Worm (Caenorhabditis elegans) whole organism, L1 larva: ENCODE data around the gene F26G5.1.

Experiments used
- alr-1 ChIP-seq: fragments of 200-800 bp; sonication (Bioruptor generic); optimal IDR thresholded peaks from 2 replicates; lab custom pipeline; 2018; ENCODE audit warnings: borderline replicate concordance, mild to moderate bottlenecking, missing genetic modification characterization, missing compliant biosample characterization
- ceh-82 ChIP-seq, 3 experiments: fragments of 150-350 bp in 1 of 3; sonication (generic microtip) in 2 of 3; optimal IDR thresholded peaks; 2 replicates each; lab custom pipeline; 2014 to 2017; ENCODE audit warnings: missing biosample characterization in 3 of 3, missing genetic modification characterization in 3 of 3
- ceh-90 ChIP-seq: sonication (generic microtip); optimal IDR thresholded peaks from 2 replicates; lab custom pipeline; 2016; ENCODE audit warnings: missing genetic modification characterization, missing compliant biosample characterization
- fkh-10 ChIP-seq: sonication (generic microtip); optimal IDR thresholded peaks from 2 replicates; lab custom pipeline; 2017; ENCODE audit warnings: missing biosample characterization, missing genetic modification reagents, missing genetic modification characterization
- jun-1 ChIP-seq: fragments of 150-350 bp; optimal IDR thresholded peaks from 2 replicates; lab custom pipeline; 2014; ENCODE audit warnings: missing biosample characterization, missing genetic modification reagents, missing genetic modification characterization
- lin-13 ChIP-seq: fragments of 150-350 bp; optimal IDR thresholded peaks from 2 replicates; lab custom pipeline; 2014; ENCODE audit warnings: missing biosample characterization, missing genetic modification reagents, missing genetic modification characterization
- nhr-237 ChIP-seq: fragments of 150-350 bp; optimal IDR thresholded peaks from 2 replicates; lab custom pipeline; 2014; ENCODE audit warnings: missing biosample characterization, missing genetic modification characterization
- nhr-76 ChIP-seq: sonication (generic microtip); optimal IDR thresholded peaks from 2 replicates; lab custom pipeline; 2017; ENCODE audit warnings: missing biosample characterization, missing genetic modification characterization
- nhr-77 ChIP-seq: fragments of 150-350 bp; optimal IDR thresholded peaks from 2 replicates; lab custom pipeline; 2014; ENCODE audit warnings: missing biosample characterization, missing genetic modification characterization
- tbx-2 ChIP-seq: sonication (generic microtip); optimal IDR thresholded peaks from 2 replicates; lab custom pipeline; 2016; ENCODE audit warnings: missing genetic modification characterization, missing compliant biosample characterization
- zag-1 ChIP-seq: fragments of 150-350 bp; optimal IDR thresholded peaks from 2 replicates; lab custom pipeline; 2014; ENCODE audit warnings: missing biosample characterization, missing genetic modification characterization
- ztf-11 ChIP-seq, 2 experiments: sonication (generic microtip); optimal IDR thresholded peaks; 2 replicates each; lab custom pipeline; 2016 to 2017; ENCODE audit warnings: missing genetic modification characterization in 2 of 2, missing biosample characterization in 1 of 2, missing compliant biosample characterization in 1 of 2
- ztf-4 ChIP-seq: fragments of 150-350 bp; optimal IDR thresholded peaks from 2 replicates; lab custom pipeline; 2014; ENCODE audit warnings: missing biosample characterization, missing genetic modification characterization

DNA sequence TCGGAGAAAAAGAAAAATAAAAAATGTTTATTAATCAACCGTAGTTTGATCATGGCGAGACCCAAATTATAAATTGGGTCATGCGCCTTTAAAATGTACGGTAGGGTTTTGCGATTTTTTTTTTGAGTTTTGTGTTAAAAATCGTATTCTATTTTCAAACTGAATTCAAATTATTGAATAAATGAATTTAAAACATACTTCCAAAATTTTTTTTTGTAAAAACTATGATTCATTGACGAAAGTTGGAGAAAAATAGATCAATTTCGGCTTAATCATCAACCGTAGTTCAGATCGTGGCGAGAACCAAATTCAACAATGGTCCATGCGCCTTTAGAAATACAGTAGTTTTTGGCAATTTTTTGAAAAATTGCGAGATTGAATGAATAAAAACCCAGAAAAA lies 11.7 kb upstream of the F26G5.1 start:
- TF ChIP-seq jun-1 (tag; lab: Kevin White, UChicago) (no peak), nhr-76 (tag; lab: Kevin White, UChicago) (no peak), lin-13 (GFP tag; lab: Kevin White, UChicago) (no peak), nhr-237 (no peak), fkh-10 (GFP tag; lab: Kevin White, UChicago) (no peak), ztf-4 (tag; lab: Kevin White, UChicago) (no peak), ceh-82 (tag; optimal IDR thresholded peaks at IDR 0.05; lab: Kevin White, UChicago) (no peak), nhr-77 (tag; lab: Kevin White, UChicago) (no peak), ceh-90 (tag; lab: Kevin White, UChicago) (no peak), tbx-2 (no peak), zag-1 (tag; lab: Kevin White, UChicago) (no peak), alr-1 (no peak), ztf-11 (tag; optimal IDR thresholded peaks at IDR 0.05; lab: Kevin White, UChicago) (no peak)
